Fruit fly (Drosophila melanogaster) whole organism, embryonic: ENCODE measurements around the gene Oseg1.

Source experiments
- ATbp ChIP-seq: fragments of 200-800 bp; sonication (Bioruptor generic); optimal IDR thresholded peaks from 2 replicates; lab custom pipeline; 2017; ENCODE audit warnings: missing biosample characterization, mild to moderate bottlenecking, missing genetic modification characterization, missing genetic modification reagents
- Atf6 ChIP-seq: fragments of 200-800 bp; sonication (Bioruptor generic); IDR thresholded peaks from 2 replicates; pipeline ENCODE4 v1.3.6; 2022; ENCODE audit warnings: missing biosample characterization, missing genetic modification characterization
- Blimp-1 ChIP-seq: fragments of 200-800 bp; sonication (Bioruptor generic); optimal IDR thresholded peaks from 3 replicates; lab custom pipeline; 2018; ENCODE audit warnings: missing biosample characterization, missing genetic modification characterization, mild to moderate bottlenecking, moderate library complexity, missing genetic modification reagents
- CG10209 ChIP-seq: fragments of 200-800 bp; sonication (Bioruptor generic); optimal IDR thresholded peaks from 3 replicates; lab custom pipeline; 2017; ENCODE audit warnings: missing biosample characterization, mild to moderate bottlenecking, missing genetic modification characterization, missing genetic modification reagents
- CG15011 ChIP-seq: fragments of 200-800 bp; sonication (Bioruptor generic); optimal IDR thresholded peaks from 3 replicates; lab custom pipeline; 2018; ENCODE audit warnings: missing biosample characterization, mild to moderate bottlenecking, missing genetic modification characterization
- CG1603 ChIP-seq: fragments of 200-800 bp; sonication (Bioruptor generic); optimal IDR thresholded peaks from 2 replicates; lab custom pipeline; 2019; ENCODE audit warnings: missing biosample characterization, mild to moderate bottlenecking, missing genetic modification characterization, moderate library complexity
- CG16815 ChIP-seq: fragments of 200-800 bp; sonication (Bioruptor generic); optimal IDR thresholded peaks from 3 replicates; lab custom pipeline; 2017; ENCODE audit warnings: missing biosample characterization, mild to moderate bottlenecking, missing genetic modification characterization
- CG18262 ChIP-seq: fragments of 200-800 bp; optimal IDR thresholded peaks from 3 replicates; lab custom pipeline; 2019; ENCODE audit warnings: missing biosample characterization, mild to moderate bottlenecking, missing genetic modification characterization, moderate library complexity
- CG2116 ChIP-seq: fragments of 200-800 bp; sonication (Bioruptor generic); optimal IDR thresholded peaks from 3 replicates; lab custom pipeline; 2018; ENCODE audit warnings: missing biosample characterization, mild to moderate bottlenecking, missing genetic modification characterization
- CG2120 ChIP-seq: fragments of 200-800 bp; sonication (Bioruptor generic); optimal IDR thresholded peaks from 3 replicates; lab custom pipeline; 2016; ENCODE audit warnings: missing biosample characterization, missing genetic modification characterization
- CG3065 ChIP-seq: fragments of 200-800 bp; sonication (Bioruptor generic); optimal IDR thresholded peaks from 2 replicates; lab custom pipeline; 2016; ENCODE audit warnings: missing biosample characterization, missing genetic modification characterization
- CG3407 ChIP-seq: fragments of 200-800 bp; sonication (Bioruptor generic); optimal IDR thresholded peaks from 2 replicates; lab custom pipeline; 2018; ENCODE audit warnings: missing biosample characterization, mild to moderate bottlenecking, missing genetic modification characterization
- CG4282 ChIP-seq: fragments of 200-800 bp; sonication (Bioruptor generic); optimal IDR thresholded peaks from 2 replicates; lab custom pipeline; 2016; ENCODE audit warnings: missing biosample characterization, missing genetic modification characterization
- CG43689 ChIP-seq: fragments of 200-800 bp; sonication (Bioruptor generic); IDR thresholded peaks from 2 replicates; pipeline ENCODE4 v1.3.6; 2022; ENCODE audit warnings: missing biosample characterization, missing genetic modification characterization
- CG6689 ChIP-seq: fragments of 200-800 bp; sonication (Bioruptor generic); IDR thresholded peaks from 2 replicates; pipeline ENCODE4 v1.3.6; 2022; ENCODE audit warnings: missing biosample characterization, missing genetic modification characterization
- CG7357 ChIP-seq: fragments of 200-800 bp; sonication (Bioruptor generic); IDR thresholded peaks from 3 replicates; pipeline ENCODE4 v1.3.6; 2022; ENCODE audit warnings: missing biosample characterization, missing genetic modification characterization
- CG7987 ChIP-seq: fragments of 200-800 bp; sonication (Bioruptor generic); optimal IDR thresholded peaks from 2 replicates; lab custom pipeline; 2018; ENCODE audit warnings: missing biosample characterization, mild to moderate bottlenecking, missing genetic modification characterization, moderate library complexity
- CG8388 ChIP-seq: fragments of 200-800 bp; sonication (Bioruptor generic); optimal IDR thresholded peaks from 2 replicates; lab custom pipeline; 2019; ENCODE audit warnings: missing biosample characterization, mild to moderate bottlenecking, missing genetic modification characterization, moderate library complexity
- CG9437 ChIP-seq: fragments of 200-800 bp; sonication (Bioruptor generic); optimal IDR thresholded peaks from 2 replicates; lab custom pipeline; 2018; ENCODE audit warnings: missing biosample characterization, mild to moderate bottlenecking, missing genetic modification characterization
- CTCF ChIP-seq: fragments of 200-800 bp; sonication (Bioruptor generic); optimal IDR thresholded peaks from 2 replicates; lab custom pipeline; 2017; ENCODE audit warnings: missing biosample characterization, mild to moderate bottlenecking, missing genetic modification characterization, moderate library complexity
- Chrac-16 ChIP-seq: fragments of 200-800 bp; sonication (Bioruptor generic); optimal IDR thresholded peaks from 3 replicates; lab custom pipeline; 2016; ENCODE audit warnings: missing biosample characterization, missing genetic modification characterization
- Dek ChIP-seq: fragments of 200-800 bp; sonication (Bioruptor generic); optimal IDR thresholded peaks from 3 replicates; lab custom pipeline; 2019; ENCODE audit warnings: missing biosample characterization, mild to moderate bottlenecking, missing genetic modification characterization, moderate library complexity
- Doc3 ChIP-seq: fragments of 200-800 bp; sonication (Bioruptor generic); IDR thresholded peaks from 3 replicates; pipeline ENCODE4 v1.3.6; 2022; ENCODE audit warnings: missing biosample characterization, missing genetic modification characterization; ENCODE audit not compliant: partially characterized antibody
- Ets65A ChIP-seq: fragments of 200-800 bp; sonication (Bioruptor generic); peaks from one replicate; lab custom pipeline; 2016; ENCODE audit warnings: missing biosample characterization, missing genetic modification characterization
- Fer1 ChIP-seq: fragments of 200-800 bp; sonication (Bioruptor generic); optimal IDR thresholded peaks from 2 replicates; lab custom pipeline; 2017; ENCODE audit warnings: missing biosample characterization, mild to moderate bottlenecking, missing genetic modification characterization
- Hr3 ChIP-seq: fragments of 200-800 bp; sonication (Bioruptor generic); optimal IDR thresholded peaks from 3 replicates; lab custom pipeline; 2016; ENCODE audit warnings: missing biosample characterization, missing genetic modification characterization
- Oaz ChIP-seq: fragments of 200-800 bp; sonication (Bioruptor generic); IDR thresholded peaks from 2 replicates; pipeline ENCODE4 v1.3.6; 2022; ENCODE audit warnings: missing biosample characterization, missing genetic modification characterization
- TFAM ChIP-seq: fragments of 200-800 bp; sonication (Bioruptor generic); optimal IDR thresholded peaks from 2 replicates; lab custom pipeline; 2017; ENCODE audit warnings: missing biosample characterization, missing genetic modification characterization, inconsistent platforms
- bsh ChIP-seq, 2 experiments: fragments of 200-800 bp; sonication (Bioruptor generic); optimal IDR thresholded peaks; 2 replicates each; lab custom pipeline; 2017 to 2018; ENCODE audit warnings: mild to moderate bottlenecking in 2 of 2, missing biosample characterization in 2 of 2, missing genetic modification characterization in 2 of 2, moderate library complexity in 1 of 2
- chinmo ChIP-seq: fragments of 200-800 bp; sonication (Bioruptor generic); IDR thresholded peaks from 4 replicates; pipeline ENCODE4 v1.3.6; 2022; ENCODE audit warnings: missing biosample characterization, missing genetic modification characterization; ENCODE audit not compliant: partially characterized antibody
- ci ChIP-seq: fragments of 200-800 bp; sonication (Bioruptor generic); IDR thresholded peaks from 3 replicates; pipeline ENCODE4 v1.3.6; 2022; ENCODE audit warnings: missing biosample characterization, missing genetic modification characterization
- croc ChIP-seq: fragments of 200-800 bp; sonication (Bioruptor generic); conservative IDR thresholded peaks from 3 replicates; pipeline ENCODE4 v1.3.6; 2022; ENCODE audit warnings: missing biosample characterization, missing genetic modification characterization
- crp ChIP-seq, 2 experiments: fragments of 200-800 bp; sonication (Bioruptor generic); optimal IDR thresholded peaks; 2 replicates in 1 of 2; 3 replicates in 1 of 2; lab custom pipeline; 2017; ENCODE audit warnings: missing biosample characterization in 2 of 2, missing genetic modification characterization in 2 of 2, mild to moderate bottlenecking in 1 of 2, moderate library complexity in 1 of 2
- da ChIP-seq: fragments of 200-800 bp; sonication (Bioruptor generic); optimal IDR thresholded peaks from 2 replicates; lab custom pipeline; 2016; ENCODE audit warnings: missing biosample characterization, missing genetic modification characterization
- dpn ChIP-seq, 2 experiments: fragments of 200-800 bp; sonication (Bioruptor generic); optimal IDR thresholded peaks; 3 replicates each; lab custom pipeline; 2016; ENCODE audit warnings: missing biosample characterization in 2 of 2, missing genetic modification characterization in 2 of 2
- gsb ChIP-seq: fragments of 200-800 bp; sonication (Bioruptor generic); IDR thresholded peaks from 2 replicates; pipeline ENCODE4 v1.3.6; 2022; ENCODE audit warnings: missing biosample characterization, missing genetic modification characterization
- inv ChIP-seq: fragments of 200-800 bp; sonication (Bioruptor generic); IDR thresholded peaks from 2 replicates; pipeline ENCODE4 v1.3.6; 2022; ENCODE audit warnings: missing biosample characterization, missing genetic modification characterization; ENCODE audit not compliant: partially characterized antibody
- jigr1 ChIP-seq: fragments of 200-800 bp; sonication (Bioruptor generic); IDR thresholded peaks from 3 replicates; pipeline ENCODE4 v1.3.6; 2022; ENCODE audit warnings: missing biosample characterization, missing genetic modification characterization
- jumu ChIP-seq: fragments of 200-800 bp; sonication (Bioruptor generic); optimal IDR thresholded peaks from 3 replicates; lab custom pipeline; 2016; ENCODE audit warnings: missing biosample characterization, missing genetic modification characterization
- ken ChIP-seq: fragments of 200-800 bp; sonication (Bioruptor generic); IDR thresholded peaks from 3 replicates; pipeline ENCODE4 v1.3.6; 2022; ENCODE audit warnings: missing biosample characterization, missing genetic modification characterization
- ro ChIP-seq: fragments of 200-800 bp; sonication (Bioruptor generic); IDR thresholded peaks from 2 replicates; pipeline ENCODE4 v1.3.6; 2022; ENCODE audit warnings: missing biosample characterization, missing genetic modification characterization
- sd ChIP-seq: fragments of 200-800 bp; sonication (Bioruptor generic); optimal IDR thresholded peaks from 3 replicates; lab custom pipeline; 2018; ENCODE audit warnings: missing biosample characterization, mild to moderate bottlenecking, missing genetic modification characterization, moderate library complexity
- shn ChIP-seq: fragments of 200-800 bp; sonication (Bioruptor generic); optimal IDR thresholded peaks from 3 replicates; lab custom pipeline; 2016; ENCODE audit warnings: missing biosample characterization, missing genetic modification characterization
- sqz ChIP-seq: fragments of 200-800 bp; sonication (Bioruptor generic); optimal IDR thresholded peaks from 3 replicates; lab custom pipeline; 2018; ENCODE audit warnings: missing biosample characterization, mild to moderate bottlenecking, missing genetic modification characterization
- sug ChIP-seq: fragments of 200-800 bp; optimal IDR thresholded peaks from 2 replicates; lab custom pipeline; 2019; ENCODE audit warnings: missing biosample characterization, mild to moderate bottlenecking, missing genetic modification characterization, moderate library complexity
- vnd ChIP-seq: fragments of 200-800 bp; sonication (Bioruptor generic); IDR thresholded peaks from 3 replicates; pipeline ENCODE4 v1.3.6; 2022; ENCODE audit warnings: missing biosample characterization, missing genetic modification characterization; ENCODE audit not compliant: partially characterized antibody
- wdn ChIP-seq: fragments of 200-800 bp; sonication (Bioruptor generic); IDR thresholded peaks from 2 replicates; pipeline ENCODE4 v1.3.6; 2022; ENCODE audit warnings: missing biosample characterization, missing genetic modification characterization
- zfh2 ChIP-seq: fragments of 200-800 bp; sonication (Bioruptor generic); optimal IDR thresholded peaks from 2 replicates; lab custom pipeline; 2016; ENCODE audit warnings: missing biosample characterization, missing genetic modification characterization

Oseg1 gene

dm6 chr3L:8455015-8455908 is 42.6 kb upstream of the Oseg1 start (continued):
- TF ChIP-seq Doc3 (no peak), Dek (tag; lab: Kevin White, UChicago) (peak; percentile 85), CG9437 (peak; percentile 82), sqz (GFP tag; lab: Kevin White, UChicago) (peak; percentile 72), Atf6 (peak; percentile 90), CG3407 (peak; percentile 80), crp (GFP tag; optimal IDR thresholded peaks at IDR 0.05; lab: Kevin White, UChicago) (peak in 1 of 2 experiments; percentile 29), da (GFP tag; lab: Kevin White, UChicago) (no peak), CG2120 (peak; percentile 85), croc (GFP tag; lab: Robert Waterston, UW) (peak; percentile 55; the same call in 2 of the 3 replicates), CG6689 (GFP tag; lab: Robert Waterston, UW) (peak; percentile 83), Chrac-16 (GFP tag; lab: Kevin White, UChicago) (peak; percentile 69), CG2116 (GFP tag; lab: Kevin White, UChicago) (peak; percentile 64), sug (tag; lab: Kevin White, UChicago) (peak; percentile 83), vnd (GFP tag; lab: Robert Waterston, UW) (no peak), TFAM (GFP tag; lab: Kevin White, UChicago) (peak; percentile 18), ATbp (GFP tag; lab: Kevin White, UChicago) (peak; percentile 86), CG1603 (peak; percentile 31), CG8388 (GFP tag; lab: Kevin White, UChicago) (peak; percentile 84), CG7987 (peak; percentile 60), CTCF (GFP tag; lab: Kevin White, UChicago) (peak; percentile 52), ro (no peak), CG15011 (GFP tag; lab: Kevin White, UChicago) (peak; percentile 92), Oaz (GFP tag; lab: Robert Waterston, UW) (0 out of 2 replicates have a peak, but pooled peaks have one; percentile 49), CG7357 (GFP tag; lab: Robert Waterston, UW) (peak; percentile 55; the same call in 1 of the 3 replicates), Ets65A (GFP tag; lab: Kevin White, UChicago) (no peak), wdn (peak; percentile 45; the same call in 1 of the 2 replicates), dpn (GFP tag; optimal IDR thresholded peaks at IDR 0.05; lab: Kevin White, UChicago) (peak; percentile 71 to 78), jigr1 (peak; percentile 51; the same call in 1 of the 3 replicates), Fer1 (GFP tag; lab: Kevin White, UChicago) (peak; percentile 97), shn (GFP tag; lab: Kevin White, UChicago) (no peak), chinmo (GFP tag; lab: Robert Waterston, UW) (0 out of 4 replicates have a peak, but pooled peaks have one; percentile 56), CG43689 (GFP tag; lab: Robert Waterston, UW) (peak; percentile 13; the same call in 1 of the 2 replicates), CG10209 (peak; percentile 90), bsh (GFP tag; optimal IDR thresholded peaks at IDR 0.05; lab: Kevin White, UChicago) (peak; percentile 84 to 89), sd (tag; lab: Kevin White, UChicago) (peak; percentile 50), gsb (peak; percentile 72), ken (GFP tag; lab: Robert Waterston, UW) (0 out of 3 replicates have a peak, but pooled peaks have one; percentile 65), CG4282 (GFP tag; lab: Kevin White, UChicago) (no peak), CG16815 (GFP tag; lab: Kevin White, UChicago) (peak; percentile 58), inv (GFP tag; lab: Robert Waterston, UW) (no peak), CG18262 (tag; lab: Kevin White, UChicago) (peak; percentile 94), jumu (GFP tag; lab: Kevin White, UChicago) (peak; percentile 6), Blimp-1 (GFP tag; lab: Kevin White, UChicago) (peak; percentile 90), Hr3 (GFP tag; lab: Kevin White, UChicago) (peak; percentile 72), zfh2 (GFP tag; lab: Kevin White, UChicago) (peak; percentile 42), CG3065 (GFP tag; lab: Kevin White, UChicago) (peak; percentile 35), ci (GFP tag; lab: Robert Waterston, UW) (peak; percentile 59; the same call in 2 of the 3 replicates)
